Worm (Caenorhabditis elegans) whole organism, midembryonic: ENCODE results near the gene fbxa-86.

Source experiments
- T22C8.4 ChIP-seq: fragments of 200-800 bp; sonication (Bioruptor generic); IDR thresholded peaks from 2 replicates; pipeline ENCODE4 v1.3.6; 2022; ENCODE audit warnings: missing genetic modification characterization, missing compliant biosample characterization
- cog-1 ChIP-seq: sonication (generic microtip); optimal IDR thresholded peaks from 2 replicates; lab custom pipeline; 2016; ENCODE audit warnings: missing genetic modification characterization, missing compliant biosample characterization
- klf-2 ChIP-seq: fragments of 200-800 bp; sonication (Bioruptor generic); conservative IDR thresholded peaks from 2 replicates; pipeline ENCODE4 v1.3.6; 2022; ENCODE audit warnings: missing genetic modification reagents, missing genetic modification characterization, missing compliant biosample characterization
- ztf-23 ChIP-seq: fragments of 200-800 bp; sonication (Bioruptor generic); IDR thresholded peaks from 2 replicates; pipeline ENCODE4 v1.3.6; 2022; ENCODE audit warnings: missing genetic modification reagents, missing genetic modification characterization, missing compliant biosample characterization

DNA sequence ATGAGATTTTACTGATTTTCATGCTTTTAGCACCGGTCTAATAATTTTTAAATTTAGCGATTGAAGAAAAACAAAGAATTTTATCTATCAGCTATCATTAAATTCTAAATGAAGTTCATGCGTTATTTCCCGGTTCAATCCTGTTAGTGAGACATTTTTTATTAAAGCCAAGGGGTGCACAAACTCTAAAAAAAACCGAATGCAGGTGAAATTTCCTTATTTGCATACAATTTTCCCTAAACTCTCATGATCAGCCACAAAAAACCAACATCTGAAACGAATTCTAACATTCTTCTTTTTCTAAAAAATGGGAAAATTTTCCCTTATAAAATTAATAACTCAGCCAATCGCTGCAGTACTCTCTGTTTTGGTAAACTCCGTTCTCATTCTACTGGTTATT lies 24.7 kb downstream of the fbxa-86 start, which contains the start of gene str-156:
- TF ChIP-seq cog-1 (tag; lab: Kevin White, UChicago): no peak
- no peak for TF ChIP-seq ztf-23
- no peak for TF ChIP-seq T22C8.4
- TF ChIP-seq klf-2: no peak
